Worm (Caenorhabditis elegans) whole organism, L4 larva: ENCODE measurements around the gene F22B8.7.

ENCODE experiments used
- Y105C5A.15 ChIP-seq: fragments of 200-800 bp; sonication (Bioruptor generic); IDR thresholded peaks from 2 replicates; pipeline ENCODE4 v1.3.6; 2022; ENCODE audit warnings: missing genetic modification characterization, missing compliant biosample characterization
- Y5F2A.4 ChIP-seq: fragments of 200-800 bp; sonication (Bioruptor generic); optimal IDR thresholded peaks from 2 replicates; lab custom pipeline; 2018; ENCODE audit warnings: mild to moderate bottlenecking, missing genetic modification characterization, missing compliant biosample characterization
- ZK337.2 ChIP-seq: fragments of 200-800 bp; sonication (Bioruptor generic); IDR thresholded peaks from 2 replicates; pipeline ENCODE4 v1.3.6; 2022; ENCODE audit warnings: missing genetic modification reagents, missing genetic modification characterization, missing compliant biosample characterization
- aha-1 ChIP-seq: fragments of 150-350 bp; peaks from one replicate; lab custom pipeline; 2014; ENCODE audit warnings: missing biosample characterization, missing genetic modification characterization
- aly-2 ChIP-seq: sonication (generic microtip); optimal IDR thresholded peaks from 2 replicates; lab custom pipeline; 2018; ENCODE audit warnings: missing biosample characterization, missing genetic modification characterization
- ceh-32 ChIP-seq: sonication (generic microtip); optimal IDR thresholded peaks from 2 replicates; lab custom pipeline; 2016; ENCODE audit warnings: mild to moderate bottlenecking, missing genetic modification characterization, missing compliant biosample characterization; ENCODE audit not compliant: poor library complexity
- ces-1 ChIP-seq: fragments of 150-350 bp; sonication (generic microtip); optimal IDR thresholded peaks from 4 replicates; lab custom pipeline; 2014; ENCODE audit warnings: missing biosample characterization, missing genetic modification reagents, missing genetic modification characterization
- daf-16 ChIP-seq, 3 experiments: sonication (generic microtip); optimal IDR thresholded peaks; 2 replicates each; lab custom pipeline; 2016 to 2017; ENCODE audit warnings: missing genetic modification characterization in 3 of 3, missing genetic modification reagents in 3 of 3, mild to moderate bottlenecking in 2 of 3, missing compliant biosample characterization in 2 of 3, missing biosample characterization in 1 of 3, moderate library complexity in 1 of 3
- dmd-6 ChIP-seq: fragments of 200-800 bp; sonication (Bioruptor generic); IDR thresholded peaks from 2 replicates; pipeline ENCODE4 v1.3.6; 2022; ENCODE audit warnings: missing genetic modification reagents, missing genetic modification characterization, missing compliant biosample characterization
- dpl-1 ChIP-seq: fragments of 150-350 bp; optimal IDR thresholded peaks from 2 replicates; lab custom pipeline; 2014; ENCODE audit warnings: missing biosample characterization, missing genetic modification reagents, missing genetic modification characterization
- duxl-1 ChIP-seq: sonication (generic microtip); optimal IDR thresholded peaks from 2 replicates; lab custom pipeline; 2016; ENCODE audit warnings: mild to moderate bottlenecking, missing genetic modification characterization, moderate library complexity, missing compliant biosample characterization; ENCODE audit not compliant: poor library complexity
- dve-1 ChIP-seq: sonication (generic microtip); optimal IDR thresholded peaks from 2 replicates; lab custom pipeline; 2017; ENCODE audit warnings: antibody characterized with exemption, mild to moderate bottlenecking, missing genetic modification characterization, missing compliant biosample characterization; ENCODE audit not compliant: insufficient read depth
- egl-43 ChIP-seq: fragments of 200-800 bp; sonication (Bioruptor generic); IDR thresholded peaks from 2 replicates; pipeline ENCODE4 v1.3.6; 2022; ENCODE audit warnings: missing genetic modification reagents, missing genetic modification characterization, missing compliant biosample characterization
- fkh-10 ChIP-seq: fragments of 150-350 bp; optimal IDR thresholded peaks from 2 replicates; lab custom pipeline; 2014; ENCODE audit warnings: missing biosample characterization, missing genetic modification reagents, missing genetic modification characterization
- fos-1 ChIP-seq: fragments of 150-350 bp; optimal IDR thresholded peaks from 2 replicates; lab custom pipeline; 2014; ENCODE audit warnings: missing biosample characterization, missing genetic modification characterization
- hlh-11 ChIP-seq: fragments of 200-800 bp; sonication (Bioruptor generic); optimal IDR thresholded peaks from 2 replicates; lab custom pipeline; 2018; ENCODE audit warnings: mild to moderate bottlenecking, missing genetic modification characterization, missing compliant biosample characterization
- lim-7 ChIP-seq: fragments of 200-800 bp; sonication (Bioruptor generic); IDR thresholded peaks from 2 replicates; pipeline ENCODE4 v1.3.6; 2022; ENCODE audit warnings: missing genetic modification characterization, missing compliant biosample characterization
- madf-5 ChIP-seq, 2 experiments: fragments of 200-800 bp; sonication (Bioruptor generic); IDR thresholded peaks; 2 replicates each; pipeline ENCODE4 v1.3.6; 2022; ENCODE audit warnings: missing compliant biosample characterization in 2 of 2, missing genetic modification characterization in 2 of 2
- madf-9 ChIP-seq: fragments of 200-800 bp; sonication (Bioruptor generic); conservative IDR thresholded peaks from 2 replicates; pipeline ENCODE4 v1.3.6; 2022; ENCODE audit warnings: missing genetic modification reagents, missing genetic modification characterization, missing compliant biosample characterization
- mdl-1 ChIP-seq, 2 experiments: fragments of 150-350 bp in 1 of 2; sonication (generic microtip) in 1 of 2; optimal IDR thresholded peaks; 2 replicates each; lab custom pipeline; 2014 to 2017; ENCODE audit warnings: missing biosample characterization in 2 of 2, missing genetic modification characterization in 2 of 2
- mep-1 ChIP-seq: fragments of 150-350 bp; sonication (generic microtip); optimal IDR thresholded peaks from 3 replicates; lab custom pipeline; 2014; ENCODE audit warnings: missing biosample characterization, missing genetic modification characterization
- mxl-3 ChIP-seq: fragments of 200-800 bp; sonication (Bioruptor generic); optimal IDR thresholded peaks from 2 replicates; lab custom pipeline; 2018; ENCODE audit warnings: mild to moderate bottlenecking, missing genetic modification characterization, missing compliant biosample characterization
- nhr-10 ChIP-seq: fragments of 150-350 bp; optimal IDR thresholded peaks from 2 replicates; lab custom pipeline; 2014; ENCODE audit warnings: missing biosample characterization, missing genetic modification characterization
- nhr-11 ChIP-seq: fragments of 150-350 bp; optimal IDR thresholded peaks from 2 replicates; lab custom pipeline; 2014; ENCODE audit warnings: missing biosample characterization, missing genetic modification characterization
- nhr-111 ChIP-seq: fragments of 200-800 bp; sonication (Bioruptor generic); optimal IDR thresholded peaks from 2 replicates; lab custom pipeline; 2018; ENCODE audit warnings: mild to moderate bottlenecking, missing genetic modification characterization, missing compliant biosample characterization
- nhr-25 ChIP-seq: sonication (generic microtip); optimal IDR thresholded peaks from 2 replicates; lab custom pipeline; 2017; ENCODE audit warnings: missing genetic modification characterization, mild to moderate bottlenecking, missing compliant biosample characterization, antibody characterized with exemption, moderate library complexity, borderline replicate concordance; ENCODE audit not compliant: insufficient read depth
- nhr-28 ChIP-seq: fragments of 150-350 bp; optimal IDR thresholded peaks from 2 replicates; lab custom pipeline; 2014; ENCODE audit warnings: missing biosample characterization, missing genetic modification characterization
- nhr-6 ChIP-seq: fragments of 150-350 bp; optimal IDR thresholded peaks from 2 replicates; lab custom pipeline; 2014; ENCODE audit warnings: missing biosample characterization, missing genetic modification characterization
- nhr-77 ChIP-seq: fragments of 150-350 bp; optimal IDR thresholded peaks from 2 replicates; lab custom pipeline; 2014; ENCODE audit warnings: missing biosample characterization, missing genetic modification characterization
- pha-4 ChIP-seq, 2 experiments: fragments of 150-350 bp in 1 of 2; fragments of 200-800 bp in 1 of 2; sonication (Bioruptor generic) in 1 of 2; IDR thresholded peaks in 1 of 2; optimal IDR thresholded peaks in 1 of 2; 2 replicates each; pipeline versions ENCODE4 v1.3.6 to Lab custom; 2014 to 2022; ENCODE audit warnings: missing genetic modification characterization in 2 of 2, missing genetic modification reagents in 2 of 2, missing biosample characterization in 1 of 2, missing compliant biosample characterization in 1 of 2
- pqm-1 ChIP-seq: sonication (generic microtip); optimal IDR thresholded peaks from 2 replicates; lab custom pipeline; 2017; ENCODE audit warnings: missing biosample characterization, missing genetic modification characterization
- sdz-12 ChIP-seq: fragments of 200-800 bp; sonication (Bioruptor generic); optimal IDR thresholded peaks from 2 replicates; lab custom pipeline; 2018; ENCODE audit warnings: mild to moderate bottlenecking, missing genetic modification characterization, missing compliant biosample characterization
- snpc-4 ChIP-seq: fragments of 150-350 bp; optimal IDR thresholded peaks from 2 replicates; lab custom pipeline; 2014; ENCODE audit warnings: missing biosample characterization, missing genetic modification characterization
- spr-1 ChIP-seq: sonication (generic microtip); optimal IDR thresholded peaks from 2 replicates; lab custom pipeline; 2016; ENCODE audit warnings: mild to moderate bottlenecking, missing genetic modification characterization, missing compliant biosample characterization
- tra-1 ChIP-seq: fragments of 200-800 bp; sonication (Bioruptor generic); IDR thresholded peaks from 2 replicates; pipeline ENCODE4 v1.3.6; 2022; ENCODE audit warnings: missing genetic modification reagents, missing genetic modification characterization, missing compliant biosample characterization
- unc-62 ChIP-seq, 3 experiments: fragments of 150-350 bp in 1 of 3; sonication (generic microtip); optimal IDR thresholded peaks in 2 of 3; peaks in 1 of 3; 1 replicate in 1 of 3; 2 replicates in 2 of 3; lab custom pipeline; 2014 to 2017; ENCODE audit warnings: missing biosample characterization in 3 of 3, missing genetic modification characterization in 3 of 3, missing genetic modification reagents in 3 of 3, missing genotype in 1 of 3
- zfp-3 ChIP-seq: fragments of 200-800 bp; sonication (Bioruptor generic); conservative IDR thresholded peaks from 2 replicates; pipeline ENCODE4 v1.3.6; 2022; ENCODE audit warnings: missing genetic modification reagents, missing genetic modification characterization, missing compliant biosample characterization
- zip-11 ChIP-seq: fragments of 200-800 bp; sonication (Bioruptor generic); IDR thresholded peaks from 2 replicates; pipeline ENCODE4 v1.3.6; 2022; ENCODE audit warnings: missing genetic modification characterization, missing compliant biosample characterization
- ztf-11 ChIP-seq: fragments of 150-350 bp; optimal IDR thresholded peaks from 2 replicates; lab custom pipeline; 2014; ENCODE audit warnings: missing biosample characterization, missing genetic modification characterization

F22B8.7 gene

DNA sequence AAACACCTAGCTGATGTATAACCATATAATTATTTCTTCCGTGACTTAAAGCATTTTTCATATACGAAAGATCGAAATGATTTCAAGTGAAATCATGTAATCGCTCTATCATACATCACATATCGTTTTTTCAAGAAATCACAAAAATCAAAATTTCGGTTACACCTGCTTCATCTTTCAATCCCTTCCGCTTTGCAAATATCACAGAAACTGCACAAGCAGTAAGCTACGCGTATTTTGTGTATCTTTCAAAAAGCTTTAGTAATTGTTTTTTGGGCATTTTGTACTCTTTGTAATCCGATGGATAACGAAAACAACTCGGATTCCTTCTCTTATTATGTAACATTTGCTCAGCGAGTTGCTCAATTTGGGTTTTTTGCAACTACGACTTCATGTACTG is 21.0 kb downstream of the F22B8.7 start, which contains the start of gene str-25:
Gene str-25, plus strand, starts transcription at position 301 of the 400 bp plus-strand sequence.
- no peak for TF ChIP-seq mxl-3
- TF ChIP-seq nhr-77 (tag; lab: Kevin White, UChicago), result no peak
- no peak for TF ChIP-seq fkh-10

DNA sequence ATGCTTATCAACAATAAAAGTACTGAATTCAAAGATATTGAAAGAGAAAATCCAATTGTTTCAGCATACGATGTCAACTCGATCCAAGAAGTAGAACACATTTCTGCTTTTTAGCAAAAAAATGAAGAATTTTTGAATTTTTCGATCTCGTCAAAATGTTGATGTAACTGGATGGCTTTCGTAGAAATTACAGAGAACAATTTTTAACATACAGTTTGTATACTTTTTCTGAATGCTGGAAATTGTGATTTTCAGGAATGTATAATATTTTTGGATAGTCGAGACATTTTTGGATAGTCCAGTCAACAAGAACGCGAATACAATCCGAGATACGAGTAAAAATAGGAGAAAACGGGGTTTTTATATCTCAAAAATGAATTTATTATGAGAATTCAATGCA is 24.2 kb downstream of the F22B8.7 start, which contains the start of gene str-103:
Gene str-103, minus strand, starts transcription at position 101 of the 400 bp plus-strand sequence.
- TF ChIP-seq spr-1 (tag; lab: Kevin White, UChicago) (no peak), pha-4 (GFP tag; IDR thresholded peaks at IDR 0.05; lab: Robert Waterston, UW) (no peak), pha-4 (tag; optimal IDR thresholded peaks at IDR 0.05; lab: Kevin White, UChicago) (no peak), dpl-1 (no peak), nhr-6 (no peak), sdz-12 (GFP tag; lab: Kevin White, UChicago) (no peak), mep-1 (tag; lab: Kevin White, UChicago) (no peak), Y105C5A.15 (no peak), egl-43 (no peak), mdl-1 (tag; optimal IDR thresholded peaks at IDR 0.05; lab: Kevin White, UChicago) (no peak)
- TF ChIP-seq, all 104 proteins: peak for 0

DNA sequence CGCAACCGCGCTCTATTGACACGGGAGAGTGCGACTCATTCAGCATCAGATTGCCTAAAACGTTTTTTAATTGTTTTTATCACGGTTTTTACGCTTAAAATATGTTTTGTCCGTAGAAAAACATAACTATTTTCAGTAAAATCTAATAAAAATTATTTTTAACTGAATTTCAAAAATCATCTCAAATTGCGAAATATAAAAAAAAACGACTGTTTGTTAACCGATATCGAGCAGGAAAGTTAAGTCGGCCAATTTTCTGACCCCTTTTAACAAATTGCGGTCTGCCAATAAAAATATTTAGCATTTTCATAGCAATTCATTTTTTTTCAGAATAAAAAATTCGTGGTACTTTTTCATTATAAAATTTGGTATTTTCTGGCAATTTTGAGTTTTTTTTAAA is 26.1 kb downstream of the F22B8.7 start:
- TF ChIP-seq aha-1 (peak; percentile 78), nhr-11 (no peak), nhr-25 (tag; lab: Kevin White, UChicago) (no peak)

DNA sequence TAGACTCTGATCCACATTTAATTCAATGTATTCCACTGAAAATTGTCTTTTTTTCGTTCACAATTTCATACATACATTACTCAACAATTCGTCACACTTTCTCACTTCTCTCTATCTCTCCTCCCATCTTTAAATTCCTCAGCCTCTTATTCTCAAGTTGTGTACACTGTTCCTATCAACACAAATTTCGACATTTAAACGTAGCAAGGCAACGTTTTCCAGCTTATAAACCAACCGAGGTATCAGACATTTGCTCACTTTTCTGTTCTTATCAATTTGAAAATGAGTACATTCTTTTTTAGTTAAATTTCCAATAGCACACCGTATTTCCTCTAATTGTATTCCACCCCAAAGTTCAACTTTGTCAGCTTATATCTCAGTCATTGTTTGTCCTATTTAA is 26.5 kb downstream of the F22B8.7 start, which contains the start of gene skr-3:
Gene skr-3, plus strand, starts transcription at position 163 of the 400 bp plus-strand sequence.
- TF ChIP-seq pha-4 (GFP tag; IDR thresholded peaks at IDR 0.05; lab: Robert Waterston, UW), result no peak
- no peak for TF ChIP-seq pha-4 (tag; optimal IDR thresholded peaks at IDR 0.05; lab: Kevin White, UChicago)
- TF ChIP-seq spr-1 (tag; lab: Kevin White, UChicago), result no peak
- TF ChIP-seq ztf-11 (tag; lab: Kevin White, UChicago), result no peak
- no peak for TF ChIP-seq daf-16 (GFP tag; optimal IDR thresholded peaks at IDR 0.05; lab: Kevin White, UChicago)
- TF ChIP-seq daf-16 (tag; optimal IDR thresholded peaks at IDR 0.05; lab: Kevin White, UChicago), result peak; percentile 66
- TF ChIP-seq ceh-32 (tag; lab: Kevin White, UChicago), result no peak
- no peak for TF ChIP-seq duxl-1 (tag; lab: Kevin White, UChicago)
- no peak for TF ChIP-seq ces-1 (GFP tag; lab: Kevin White, UChicago)
- no peak for TF ChIP-seq Y105C5A.15
- peak; percentile 45 for TF ChIP-seq dve-1 (tag; lab: Kevin White, UChicago)
- peak in 1 of 2 experiments; percentile 14 for TF ChIP-seq unc-62 (GFP tag; optimal IDR thresholded peaks at IDR 0.05 in 1 of 2; lab: Kevin White, UChicago)
- TF ChIP-seq unc-62 (tag; optimal IDR thresholded peaks at IDR 0.05; lab: Kevin White, UChicago), result no peak
- peak; percentile 49; the same call in 1 of the 2 replicates for TF ChIP-seq dmd-6 (GFP tag; lab: Robert Waterston, UW)
- TF ChIP-seq zfp-3 (GFP tag; lab: Robert Waterston, UW), result no peak
- TF ChIP-seq sdz-12 (GFP tag; lab: Kevin White, UChicago), result no peak
- TF ChIP-seq aly-2 (tag; lab: Kevin White, UChicago), result no peak
- no peak for TF ChIP-seq Y5F2A.4 (GFP tag; lab: Kevin White, UChicago)
- 0 out of 2 replicates have a peak, but pooled peaks have one; percentile 49 for TF ChIP-seq tra-1
- TF ChIP-seq ZK337.2 (GFP tag; lab: Robert Waterston, UW), result no peak
- TF ChIP-seq pqm-1, result peak; percentile 54
- no peak for TF ChIP-seq lim-7
- TF ChIP-seq zip-11 (GFP tag; lab: Robert Waterston, UW), result no peak
- TF ChIP-seq madf-9 (GFP tag; lab: Robert Waterston, UW), result no peak
- no peak for TF ChIP-seq snpc-4 (tag; lab: Kevin White, UChicago)
- no peak for TF ChIP-seq hlh-11
- no peak for TF ChIP-seq nhr-10 (tag; lab: Kevin White, UChicago)
- TF ChIP-seq nhr-111 (GFP tag; lab: Kevin White, UChicago), result no peak
- no peak for TF ChIP-seq fos-1
- no peak for TF ChIP-seq mdl-1 (tag; optimal IDR thresholded peaks at IDR 0.05; lab: Kevin White, UChicago)
- no peak for TF ChIP-seq madf-5 (GFP tag; IDR thresholded peaks at IDR 0.05; lab: Robert Waterston, UW)
- TF ChIP-seq mxl-3, result no peak
- peak; percentile 61 for TF ChIP-seq nhr-28 (tag; lab: Kevin White, UChicago)
- no peak for TF ChIP-seq egl-43
